Fruit fly (Drosophila melanogaster) whole organism, pupa: Measurements from ENCODE around the gene CG14221.

Experiments used
- CG10348 ChIP-seq: fragments of 200-800 bp; sonication (Bioruptor generic); IDR thresholded peaks from 2 replicates; pipeline ENCODE4 v1.3.6; 2022; ENCODE audit warnings: missing biosample characterization, missing genetic modification characterization
- CG12605 ChIP-seq: fragments of 200-800 bp; sonication (Bioruptor generic); IDR thresholded peaks from 2 replicates; pipeline ENCODE4 v1.3.6; 2022; ENCODE audit warnings: missing biosample characterization, missing genetic modification characterization
- CG13204 ChIP-seq: fragments of 200-800 bp; sonication (Bioruptor generic); optimal IDR thresholded peaks from 2 replicates; lab custom pipeline; 2018; ENCODE audit warnings: missing biosample characterization, mild to moderate bottlenecking, missing genetic modification characterization, moderate library complexity
- CG14655 ChIP-seq: fragments of 200-800 bp; sonication (Bioruptor generic); optimal IDR thresholded peaks from 3 replicates; lab custom pipeline; 2017; ENCODE audit warnings: mild to moderate bottlenecking, missing biosample characterization, missing genetic modification reagents, missing genetic modification characterization
- CG15710 ChIP-seq: fragments of 200-800 bp; sonication (Bioruptor generic); optimal IDR thresholded peaks from 2 replicates; lab custom pipeline; 2018; ENCODE audit warnings: missing biosample characterization, mild to moderate bottlenecking, missing genetic modification characterization, moderate library complexity
- CG17806 ChIP-seq: fragments of 200-800 bp; sonication (Bioruptor generic); optimal IDR thresholded peaks from 2 replicates; lab custom pipeline; 2018; ENCODE audit warnings: missing biosample characterization, mild to moderate bottlenecking, missing genetic modification characterization, moderate library complexity
- CG32121 ChIP-seq: fragments of 200-800 bp; sonication (Bioruptor generic); IDR thresholded peaks from 2 replicates; pipeline ENCODE4 v1.3.6; 2022; ENCODE audit warnings: missing biosample characterization, missing genetic modification characterization
- CG34367 ChIP-seq: fragments of 200-800 bp; sonication (Bioruptor generic); optimal IDR thresholded peaks from 2 replicates; lab custom pipeline; 2018; ENCODE audit warnings: missing biosample characterization, mild to moderate bottlenecking, missing genetic modification characterization
- CG4496 ChIP-seq: fragments of 200-800 bp; sonication (Bioruptor generic); IDR thresholded peaks from 3 replicates; pipeline ENCODE4 v1.3.6; 2022; ENCODE audit warnings: missing biosample characterization, missing genetic modification characterization
- CG8159 ChIP-seq: fragments of 200-800 bp; sonication (Bioruptor generic); optimal IDR thresholded peaks from 3 replicates; lab custom pipeline; 2018; ENCODE audit warnings: missing biosample characterization, mild to moderate bottlenecking, missing genetic modification characterization, moderate library complexity
- CG8301 ChIP-seq: fragments of 200-800 bp; sonication (Bioruptor generic); optimal IDR thresholded peaks from 2 replicates; lab custom pipeline; 2018; ENCODE audit warnings: missing biosample characterization, mild to moderate bottlenecking, missing genetic modification characterization
- CG9948 ChIP-seq: fragments of 200-800 bp; sonication (Bioruptor generic); optimal IDR thresholded peaks from 2 replicates; lab custom pipeline; 2018; ENCODE audit warnings: missing biosample characterization, mild to moderate bottlenecking, missing genetic modification characterization, moderate library complexity
- D1 ChIP-seq: fragments of 200-800 bp; sonication (Bioruptor generic); optimal IDR thresholded peaks from 2 replicates; lab custom pipeline; 2018; ENCODE audit warnings: missing biosample characterization, mild to moderate bottlenecking, missing genetic modification characterization, moderate library complexity
- EcR ChIP-seq: fragments of 200-800 bp; sonication (Bioruptor generic); optimal IDR thresholded peaks from 3 replicates; lab custom pipeline; 2019; ENCODE audit warnings: missing biosample characterization, missing genetic modification characterization, mild to moderate bottlenecking, moderate library complexity, missing genetic modification reagents
- Ets98B ChIP-seq: fragments of 200-800 bp; sonication (Bioruptor generic); IDR thresholded peaks from 2 replicates; pipeline ENCODE4 v1.3.6; 2022; ENCODE audit warnings: missing biosample characterization, missing genetic modification characterization
- Pif1A ChIP-seq: fragments of 200-800 bp; sonication (Bioruptor generic); optimal IDR thresholded peaks from 3 replicates; lab custom pipeline; 2016; ENCODE audit warnings: missing biosample characterization, missing genetic modification characterization
- Pif1B ChIP-seq: fragments of 200-800 bp; sonication (Bioruptor generic); optimal IDR thresholded peaks from 3 replicates; lab custom pipeline; 2016; ENCODE audit warnings: missing biosample characterization, missing genetic modification characterization
- Snoo ChIP-seq: fragments of 200-800 bp; sonication (Bioruptor generic); optimal IDR thresholded peaks from 3 replicates; lab custom pipeline; 2017; ENCODE audit warnings: missing biosample characterization, mild to moderate bottlenecking, missing genetic modification characterization, inconsistent platforms
- fd96Ca ChIP-seq: fragments of 200-800 bp; sonication (Bioruptor generic); IDR thresholded peaks from 3 replicates; pipeline ENCODE4 v1.3.6; 2022; ENCODE audit warnings: missing biosample characterization, missing genetic modification characterization
- gl ChIP-seq: fragments of 200-800 bp; sonication (Bioruptor generic); optimal IDR thresholded peaks from 2 replicates; lab custom pipeline; 2018; ENCODE audit warnings: missing biosample characterization, mild to moderate bottlenecking, missing genetic modification characterization
- rn ChIP-seq: fragments of 200-800 bp; sonication (Bioruptor generic); IDR thresholded peaks from 2 replicates; pipeline ENCODE4 v1.3.6; 2022; ENCODE audit warnings: missing biosample characterization, missing genetic modification characterization

CG14221 gene

DNA sequence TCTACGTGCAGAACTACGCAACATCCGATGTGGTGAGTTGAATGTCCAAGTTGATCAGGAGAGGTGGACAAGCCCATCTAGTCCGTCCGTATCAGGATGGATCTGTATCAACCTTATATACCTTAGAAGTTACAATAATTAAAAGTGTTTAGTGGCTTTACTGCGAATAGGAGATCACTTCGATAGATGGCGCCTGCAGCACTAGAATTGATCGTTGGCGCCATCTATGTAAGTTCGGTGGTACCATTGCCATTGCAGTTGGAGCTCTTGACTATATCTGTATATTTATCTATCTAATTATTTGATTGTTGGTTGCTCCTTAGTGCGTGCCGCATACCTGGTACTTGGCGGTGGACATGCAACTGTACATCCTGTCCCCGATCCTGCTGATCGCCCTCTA is 35.9 kb downstream of the CG14221 start:
- no peak for TF ChIP-seq CG9948 (tag; lab: Kevin White, UChicago)
- TF ChIP-seq CG34367, result no peak
- no peak for TF ChIP-seq D1 (tag; lab: Kevin White, UChicago)
- TF ChIP-seq Pif1A (GFP tag; lab: Kevin White, UChicago), result no peak
- no peak for TF ChIP-seq Snoo (tag; lab: Kevin White, UChicago)
- no peak for TF ChIP-seq CG32121 (GFP tag; lab: Robert Waterston, UW)
- TF ChIP-seq Pif1B (GFP tag; lab: Kevin White, UChicago), result no peak
- TF ChIP-seq CG10348 (GFP tag; lab: Robert Waterston, UW), result no peak
- no peak for TF ChIP-seq CG8301 (tag; lab: Kevin White, UChicago)
- no peak for TF ChIP-seq EcR (GFP tag; lab: Kevin White, UChicago)
- TF ChIP-seq Ets98B (GFP tag; lab: Robert Waterston, UW), result no peak
- TF ChIP-seq gl (tag; lab: Kevin White, UChicago), result no peak
- TF ChIP-seq CG14655 (GFP tag; lab: Kevin White, UChicago), result no peak
- TF ChIP-seq CG8159 (tag; lab: Kevin White, UChicago), result no peak
- no peak for TF ChIP-seq CG13204 (GFP tag; lab: Kevin White, UChicago)
- TF ChIP-seq CG17806 (tag; lab: Kevin White, UChicago), result no peak
- TF ChIP-seq rn (GFP tag; lab: Robert Waterston, UW), result no peak
- no peak for TF ChIP-seq fd96Ca (GFP tag; lab: Robert Waterston, UW)
- TF ChIP-seq CG4496 (GFP tag; lab: Robert Waterston, UW), result no peak
- TF ChIP-seq CG12605, result no peak

DNA sequence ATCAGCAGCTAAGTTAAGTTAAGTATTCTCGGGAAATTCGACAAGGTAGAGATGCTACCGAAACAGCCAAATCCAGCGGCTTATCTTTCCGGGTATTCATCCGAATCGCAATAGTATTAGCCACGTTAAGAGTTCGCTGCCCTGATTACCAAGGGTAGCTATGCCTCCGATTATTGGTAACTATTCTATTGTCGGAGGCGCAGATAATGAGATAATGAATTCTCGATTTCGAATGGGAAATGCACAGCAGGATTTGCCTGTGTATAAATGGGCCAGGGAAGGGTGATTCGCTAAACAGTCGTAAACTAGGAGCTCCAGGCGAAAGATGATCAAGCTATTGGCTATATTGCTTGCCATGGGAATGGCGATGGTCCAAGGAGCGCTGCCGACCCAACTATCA is 37.7 kb downstream of the CG14221 start, which contains the start of gene CG14204:
Gene CG14204, plus strand, starts transcription at position 301 of the 400 bp plus-strand sequence.
- TF ChIP-seq CG12605 (no peak), CG17806 (tag; lab: Kevin White, UChicago) (no peak), Ets98B (GFP tag; lab: Robert Waterston, UW) (no peak), CG8159 (tag; lab: Kevin White, UChicago) (no peak), CG10348 (GFP tag; lab: Robert Waterston, UW) (no peak), CG13204 (GFP tag; lab: Kevin White, UChicago) (no peak), gl (tag; lab: Kevin White, UChicago) (no peak), Pif1A (GFP tag; lab: Kevin White, UChicago) (no peak), Pif1B (GFP tag; lab: Kevin White, UChicago) (no peak), EcR (GFP tag; lab: Kevin White, UChicago) (no peak), Snoo (tag; lab: Kevin White, UChicago) (no peak), CG8301 (tag; lab: Kevin White, UChicago) (no peak), CG34367 (no peak), fd96Ca (GFP tag; lab: Robert Waterston, UW) (no peak)
- TF ChIP-seq, all 21 proteins: peak for 0

DNA sequence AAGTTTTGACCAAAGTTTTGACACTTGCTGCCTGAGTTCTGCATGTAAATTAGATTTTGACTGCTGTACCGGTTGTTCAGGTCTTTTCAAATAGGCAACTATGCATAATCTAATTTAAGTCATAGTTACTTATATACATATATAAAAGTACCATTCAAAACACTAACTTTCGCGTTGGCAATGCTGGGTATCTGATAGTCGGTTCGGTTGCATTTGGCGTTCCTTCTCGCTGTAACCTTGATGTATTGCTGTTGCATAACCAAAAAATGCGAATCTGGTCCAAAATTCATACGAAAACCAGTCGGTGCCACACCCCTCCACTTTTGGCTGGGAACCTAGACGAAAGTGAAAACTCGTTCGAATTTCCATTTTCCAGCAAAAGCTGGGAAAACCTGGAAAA is 38.3 kb downstream of the CG14221 start:
- TF ChIP-seq CG10348 (GFP tag; lab: Robert Waterston, UW) (no peak), gl (tag; lab: Kevin White, UChicago) (no peak), Pif1B (GFP tag; lab: Kevin White, UChicago) (no peak), Pif1A (GFP tag; lab: Kevin White, UChicago) (no peak), D1 (tag; lab: Kevin White, UChicago) (no peak), CG4496 (GFP tag; lab: Robert Waterston, UW) (no peak), EcR (GFP tag; lab: Kevin White, UChicago) (no peak), CG12605 (no peak), CG13204 (GFP tag; lab: Kevin White, UChicago) (no peak), fd96Ca (GFP tag; lab: Robert Waterston, UW) (no peak), rn (GFP tag; lab: Robert Waterston, UW) (no peak), CG8159 (tag; lab: Kevin White, UChicago) (no peak)
- TF ChIP-seq, all 21 proteins: peak for 0

DNA sequence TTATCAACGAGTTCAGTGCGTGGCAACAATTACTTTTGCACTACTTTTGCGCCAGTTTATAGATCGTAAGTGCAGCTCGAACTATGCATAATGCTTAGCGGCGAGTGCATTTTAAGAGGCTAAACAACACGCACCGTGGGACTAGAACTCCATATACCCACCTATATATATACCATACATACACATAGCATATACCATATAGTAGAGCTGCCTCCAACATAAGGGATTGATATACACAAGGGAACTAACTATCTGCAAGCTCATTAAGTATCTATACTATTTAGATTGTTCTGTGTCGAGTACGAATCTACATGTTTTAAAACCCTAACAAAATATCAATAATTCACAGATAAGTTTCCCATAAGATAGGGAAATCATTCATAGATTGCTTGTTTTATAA is 39.2 kb downstream of the CG14221 start, which contains the start of gene CG14218:
Gene CG14218, minus strand, starts transcription at position 101 of the 400 bp plus-strand sequence.
- no peak for TF ChIP-seq fd96Ca (GFP tag; lab: Robert Waterston, UW)
- TF ChIP-seq Snoo (tag; lab: Kevin White, UChicago), result no peak
- TF ChIP-seq CG8159 (tag; lab: Kevin White, UChicago), result no peak
- TF ChIP-seq CG32121 (GFP tag; lab: Robert Waterston, UW), result no peak
- TF ChIP-seq Pif1A (GFP tag; lab: Kevin White, UChicago), result no peak
- no peak for TF ChIP-seq CG4496 (GFP tag; lab: Robert Waterston, UW)
- no peak for TF ChIP-seq CG13204 (GFP tag; lab: Kevin White, UChicago)
- TF ChIP-seq CG17806 (tag; lab: Kevin White, UChicago), result no peak
- TF ChIP-seq Pif1B (GFP tag; lab: Kevin White, UChicago), result no peak
- no peak for TF ChIP-seq CG14655 (GFP tag; lab: Kevin White, UChicago)
- TF ChIP-seq CG15710 (tag; lab: Kevin White, UChicago), result no peak
- TF ChIP-seq EcR (GFP tag; lab: Kevin White, UChicago), result no peak
- no peak for TF ChIP-seq CG12605
- no peak for TF ChIP-seq gl (tag; lab: Kevin White, UChicago)
- no peak for TF ChIP-seq CG8301 (tag; lab: Kevin White, UChicago)
- TF ChIP-seq Ets98B (GFP tag; lab: Robert Waterston, UW), result no peak
- TF ChIP-seq rn (GFP tag; lab: Robert Waterston, UW), result no peak
- TF ChIP-seq CG10348 (GFP tag; lab: Robert Waterston, UW), result no peak
- TF ChIP-seq CG34367, result no peak
- no peak for TF ChIP-seq CG9948 (tag; lab: Kevin White, UChicago)

DNA sequence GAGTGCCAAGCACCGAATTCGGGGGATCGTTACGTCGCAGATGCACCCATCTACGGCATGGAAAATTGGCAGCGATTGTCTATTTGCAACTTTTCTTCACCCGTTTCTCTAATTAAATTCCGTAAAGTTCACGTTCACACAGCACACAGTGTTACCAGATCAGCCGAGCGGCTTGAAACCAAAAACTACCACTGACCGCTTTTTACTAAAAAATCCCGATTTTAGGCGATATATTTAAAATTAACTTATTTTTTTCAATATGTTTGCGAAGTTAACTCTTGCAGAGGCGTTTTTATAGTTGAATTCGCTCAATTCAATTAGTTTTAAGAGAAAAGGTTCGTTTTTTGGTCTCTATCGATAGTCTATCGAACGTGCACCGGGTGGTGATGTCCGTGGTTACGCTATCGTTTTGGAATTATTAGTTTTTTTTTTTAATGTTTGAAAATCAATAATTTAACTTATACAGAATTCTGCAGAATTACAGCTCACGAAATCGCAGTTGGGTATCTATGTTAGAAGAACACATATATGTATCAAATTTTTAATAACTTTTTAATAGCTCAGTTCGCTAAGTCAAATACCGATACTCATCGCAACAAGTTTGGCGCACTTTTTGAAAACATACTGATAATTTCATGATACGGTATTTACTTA is 41.3 kb downstream of the CG14221 start, which contains the start of gene Tao:
Gene Tao, minus strand, starts transcription at position 153 of the 654 bp plus-strand sequence.
- TF ChIP-seq CG9948 (tag; lab: Kevin White, UChicago) (no peak), CG15710 (tag; lab: Kevin White, UChicago) (no peak), gl (tag; lab: Kevin White, UChicago) (no peak), Ets98B (GFP tag; lab: Robert Waterston, UW) (no peak), CG14655 (GFP tag; lab: Kevin White, UChicago) (no peak), CG32121 (GFP tag; lab: Robert Waterston, UW) (no peak), EcR (GFP tag; lab: Kevin White, UChicago) (no peak), rn (GFP tag; lab: Robert Waterston, UW) (no peak), CG12605 (no peak), Snoo (tag; lab: Kevin White, UChicago) (no peak), CG17806 (tag; lab: Kevin White, UChicago) (no peak), CG8301 (tag; lab: Kevin White, UChicago) (no peak), CG13204 (GFP tag; lab: Kevin White, UChicago) (no peak), fd96Ca (GFP tag; lab: Robert Waterston, UW) (no peak), Pif1B (GFP tag; lab: Kevin White, UChicago) (no peak), CG8159 (tag; lab: Kevin White, UChicago) (no peak), Pif1A (GFP tag; lab: Kevin White, UChicago) (no peak), CG10348 (GFP tag; lab: Robert Waterston, UW) (no peak), D1 (tag; lab: Kevin White, UChicago) (no peak)
